Fruit fly (Drosophila melanogaster) whole organism, embryonic: ENCODE data around the gene CG13377.

ENCODE experiments used
- Asciz ChIP-seq: fragments of 200-800 bp; sonication (Bioruptor generic); optimal IDR thresholded peaks from 2 replicates; lab custom pipeline; 2017; ENCODE audit warnings: missing biosample characterization, mild to moderate bottlenecking, missing genetic modification characterization, missing genetic modification reagents
- Bteb2 ChIP-seq: fragments of 200-800 bp; sonication (Bioruptor generic); optimal IDR thresholded peaks from 2 replicates; lab custom pipeline; 2016; ENCODE audit warnings: missing biosample characterization, missing genetic modification characterization
- CG1024 ChIP-seq: fragments of 200-800 bp; sonication (Bioruptor generic); IDR thresholded peaks from 2 replicates; pipeline ENCODE4 v1.3.6; 2022; ENCODE audit warnings: missing biosample characterization, missing genetic modification characterization
- CG10274 ChIP-seq: fragments of 200-800 bp; sonication (Bioruptor generic); optimal IDR thresholded peaks from 3 replicates; lab custom pipeline; 2017; ENCODE audit warnings: missing biosample characterization, mild to moderate bottlenecking, missing genetic modification characterization
- CG15514 ChIP-seq: fragments of 200-800 bp; sonication (Bioruptor generic); optimal IDR thresholded peaks from 3 replicates; lab custom pipeline; 2017; ENCODE audit warnings: missing biosample characterization, missing genetic modification characterization, mild to moderate bottlenecking, moderate library complexity, missing genetic modification reagents
- CG16779 ChIP-seq: fragments of 200-800 bp; sonication (Bioruptor generic); IDR thresholded peaks from 2 replicates; pipeline ENCODE4 v1.3.6; 2022; ENCODE audit warnings: missing biosample characterization, missing genetic modification characterization
- CG16813 ChIP-seq: fragments of 200-800 bp; sonication (Bioruptor generic); IDR thresholded peaks from 3 replicates; pipeline ENCODE4 v1.3.6; 2022; ENCODE audit warnings: missing biosample characterization, missing genetic modification characterization; ENCODE audit not compliant: partially characterized antibody
- CG17186 ChIP-seq: fragments of 200-800 bp; sonication (Bioruptor generic); optimal IDR thresholded peaks from 3 replicates; lab custom pipeline; 2017; ENCODE audit warnings: missing biosample characterization, missing genetic modification reagents, missing genetic modification characterization
- CG2199 ChIP-seq: fragments of 200-800 bp; sonication (Bioruptor generic); IDR thresholded peaks from 3 replicates; pipeline ENCODE4 v1.3.6; 2022; ENCODE audit warnings: missing biosample characterization, missing genetic modification characterization
- CG32767 ChIP-seq: fragments of 200-800 bp; sonication (Bioruptor generic); IDR thresholded peaks from 2 replicates; pipeline ENCODE4 v1.3.6; 2022; ENCODE audit warnings: missing biosample characterization, missing genetic modification characterization
- CG3995 ChIP-seq: fragments of 200-800 bp; sonication (Bioruptor generic); optimal IDR thresholded peaks from 3 replicates; lab custom pipeline; 2016; ENCODE audit warnings: missing biosample characterization, missing genetic modification characterization
- CG4282 ChIP-seq: fragments of 200-800 bp; sonication (Bioruptor generic); optimal IDR thresholded peaks from 2 replicates; lab custom pipeline; 2016; ENCODE audit warnings: missing biosample characterization, missing genetic modification characterization
- CG4328 ChIP-seq: fragments of 200-800 bp; sonication (Bioruptor generic); optimal IDR thresholded peaks from 3 replicates; lab custom pipeline; 2017; ENCODE audit warnings: missing biosample characterization, missing genetic modification reagents, missing genetic modification characterization
- CG7963 ChIP-seq: fragments of 200-800 bp; sonication (Bioruptor generic); IDR thresholded peaks from 3 replicates; pipeline ENCODE4 v1.3.6; 2022; ENCODE audit warnings: missing biosample characterization, missing genetic modification characterization; ENCODE audit not compliant: partially characterized antibody
- CG8944 ChIP-seq: fragments of 200-800 bp; sonication (Bioruptor generic); optimal IDR thresholded peaks from 3 replicates; lab custom pipeline; 2016; ENCODE audit warnings: missing biosample characterization, missing genetic modification characterization
- CG9932 ChIP-seq: fragments of 200-800 bp; sonication (Bioruptor generic); IDR thresholded peaks from 2 replicates; pipeline ENCODE4 v1.3.6; 2022; ENCODE audit warnings: missing biosample characterization, missing genetic modification characterization
- CrebB ChIP-seq: fragments of 200-800 bp; sonication (Bioruptor generic); optimal IDR thresholded peaks from 3 replicates; lab custom pipeline; 2018; ENCODE audit warnings: missing biosample characterization, mild to moderate bottlenecking, missing genetic modification characterization
- Dp ChIP-seq: fragments of 200-800 bp; sonication (Bioruptor generic); optimal IDR thresholded peaks from 2 replicates; lab custom pipeline; 2018; ENCODE audit warnings: missing biosample characterization, mild to moderate bottlenecking, missing genetic modification characterization, moderate library complexity
- Eip74EF ChIP-seq, 2 experiments: fragments of 200-800 bp in 1 of 2; fragments of >200 bp in 1 of 2; sonication (Bioruptor generic) in 1 of 2; optimal IDR thresholded peaks; 2 replicates each; lab custom pipeline; 2017 to 2019; ENCODE audit warnings: missing biosample characterization in 2 of 2, missing genetic modification characterization in 2 of 2, mild to moderate bottlenecking in 1 of 2, moderate library complexity in 1 of 2
- Elba2 ChIP-seq: fragments of 200-800 bp; sonication (Bioruptor generic); optimal IDR thresholded peaks from 3 replicates; lab custom pipeline; 2016; ENCODE audit warnings: missing biosample characterization, missing genetic modification characterization
- H15 ChIP-seq: fragments of 200-800 bp; sonication (Bioruptor generic); IDR thresholded peaks from 3 replicates; pipeline ENCODE4 v1.3.6; 2022; ENCODE audit warnings: missing biosample characterization, missing genetic modification characterization
- Lim3 ChIP-seq: fragments of 200-800 bp; sonication (Bioruptor generic); IDR thresholded peaks from 2 replicates; pipeline ENCODE4 v1.3.6; 2022; ENCODE audit warnings: missing biosample characterization, missing genetic modification characterization
- MBD-R2 ChIP-seq: fragments of 200-800 bp; sonication (Bioruptor generic); IDR thresholded peaks from 2 replicates; pipeline ENCODE4 v1.3.6; 2022; ENCODE audit warnings: missing biosample characterization, missing genetic modification characterization
- Meics ChIP-seq: fragments of 200-800 bp; sonication (Bioruptor generic); optimal IDR thresholded peaks from 2 replicates; lab custom pipeline; 2017; ENCODE audit warnings: missing biosample characterization, mild to moderate bottlenecking, missing genetic modification characterization
- Nf-YA ChIP-seq: fragments of 200-800 bp; sonication (Bioruptor generic); IDR thresholded peaks from 2 replicates; pipeline ENCODE4 v1.3.6; 2022; ENCODE audit warnings: missing biosample characterization, missing genetic modification characterization
- Rx ChIP-seq: fragments of 200-800 bp; sonication (Bioruptor generic); IDR thresholded peaks from 2 replicates; pipeline ENCODE4 v1.3.6; 2022; ENCODE audit warnings: missing biosample characterization, missing genetic modification characterization
- Trl ChIP-seq, 3 experiments: fragments of >200 bp in 2 of 3; fragments of 200-800 bp in 1 of 3; sonication (Bioruptor generic) in 1 of 3; optimal IDR thresholded peaks; 2 replicates in 1 of 3; 3 replicates in 2 of 3; lab custom pipeline; 2016 to 2017; ENCODE audit warnings: missing biosample characterization in 1 of 3, missing genetic modification characterization in 1 of 3
- aop ChIP-seq: fragments of 200-800 bp; sonication (Bioruptor generic); IDR thresholded peaks from 2 replicates; pipeline ENCODE4 v1.3.6; 2022; ENCODE audit warnings: missing biosample characterization, missing genetic modification characterization
- ash1 ChIP-seq: fragments of 200-800 bp; sonication (Bioruptor generic); optimal IDR thresholded peaks from 2 replicates; lab custom pipeline; 2018; ENCODE audit warnings: missing biosample characterization, mild to moderate bottlenecking, missing genetic modification characterization
- chn ChIP-seq: fragments of 200-800 bp; sonication (Bioruptor generic); optimal IDR thresholded peaks from 2 replicates; lab custom pipeline; 2016; ENCODE audit warnings: missing biosample characterization, missing genetic modification characterization
- croc ChIP-seq: fragments of 200-800 bp; sonication (Bioruptor generic); conservative IDR thresholded peaks from 3 replicates; pipeline ENCODE4 v1.3.6; 2022; ENCODE audit warnings: missing biosample characterization, missing genetic modification characterization
- dm ChIP-seq: fragments of 200-800 bp; sonication (Bioruptor generic); optimal IDR thresholded peaks from 3 replicates; lab custom pipeline; 2016; ENCODE audit warnings: missing biosample characterization, missing genetic modification characterization
- gce ChIP-seq: fragments of 200-800 bp; sonication (Bioruptor generic); IDR thresholded peaks from 3 replicates; pipeline ENCODE4 v1.3.6; 2022; ENCODE audit warnings: missing biosample characterization, missing genetic modification characterization
- gro ChIP-seq: fragments of 200-800 bp; sonication (Bioruptor generic); optimal IDR thresholded peaks from 2 replicates; lab custom pipeline; 2016; ENCODE audit warnings: missing biosample characterization, missing genetic modification characterization
- hth ChIP-seq: fragments of >200 bp; optimal IDR thresholded peaks from 2 replicates; lab custom pipeline; 2017; ENCODE audit warnings: inconsistent platforms
- ind ChIP-seq: fragments of 200-800 bp; sonication (Bioruptor generic); optimal IDR thresholded peaks from 3 replicates; lab custom pipeline; 2016; ENCODE audit warnings: missing biosample characterization, missing genetic modification characterization
- nom ChIP-seq: fragments of 200-800 bp; sonication (Bioruptor generic); optimal IDR thresholded peaks from 2 replicates; lab custom pipeline; 2017; ENCODE audit warnings: missing biosample characterization, missing genetic modification characterization, mild to moderate bottlenecking, moderate library complexity, missing genetic modification reagents
- peb ChIP-seq: fragments of 200-800 bp; sonication (Bioruptor generic); IDR thresholded peaks from 2 replicates; pipeline ENCODE4 v1.3.6; 2022; ENCODE audit warnings: missing biosample characterization, missing genetic modification characterization
- pros ChIP-seq: fragments of 200-800 bp; sonication (Bioruptor generic); optimal IDR thresholded peaks from 3 replicates; lab custom pipeline; 2019; ENCODE audit warnings: missing biosample characterization, mild to moderate bottlenecking, missing genetic modification characterization, moderate library complexity
- pzg ChIP-seq: fragments of 200-800 bp; sonication (Bioruptor generic); optimal IDR thresholded peaks from 3 replicates; lab custom pipeline; 2018; ENCODE audit warnings: missing biosample characterization, mild to moderate bottlenecking, missing genetic modification characterization, moderate library complexity
- ranshi ChIP-seq: fragments of 200-800 bp; sonication (Bioruptor generic); IDR thresholded peaks from 2 replicates; pipeline ENCODE4 v1.3.6; 2022; ENCODE audit warnings: missing biosample characterization, missing genetic modification characterization
- ro ChIP-seq: fragments of 200-800 bp; sonication (Bioruptor generic); IDR thresholded peaks from 2 replicates; pipeline ENCODE4 v1.3.6; 2022; ENCODE audit warnings: missing biosample characterization, missing genetic modification characterization
- sc ChIP-seq, 3 experiments: fragments of >200 bp in 2 of 3; fragments of 200-800 bp in 1 of 3; sonication (Bioruptor generic) in 1 of 3; optimal IDR thresholded peaks; 2 replicates in 2 of 3; 3 replicates in 1 of 3; lab custom pipeline; 2017; ENCODE audit warnings: mild to moderate bottlenecking in 1 of 3, missing biosample characterization in 1 of 3, missing genetic modification characterization in 1 of 3, missing genetic modification reagents in 1 of 3
- so ChIP-seq: fragments of 200-800 bp; sonication (Bioruptor generic); IDR thresholded peaks from 3 replicates; pipeline ENCODE4 v1.3.6; 2022; ENCODE audit warnings: missing biosample characterization, missing genetic modification characterization
- ssp ChIP-seq: fragments of 200-800 bp; sonication (Bioruptor generic); IDR thresholded peaks from 2 replicates; pipeline ENCODE4 v1.3.6; 2022; ENCODE audit warnings: missing biosample characterization, missing genetic modification characterization
- twi ChIP-seq: fragments of 200-800 bp; optimal IDR thresholded peaks from 2 replicates; lab custom pipeline; 2019; ENCODE audit warnings: missing biosample characterization, mild to moderate bottlenecking, missing genetic modification characterization, moderate library complexity
- vnd ChIP-seq: fragments of 200-800 bp; sonication (Bioruptor generic); IDR thresholded peaks from 3 replicates; pipeline ENCODE4 v1.3.6; 2022; ENCODE audit warnings: missing biosample characterization, missing genetic modification characterization; ENCODE audit not compliant: partially characterized antibody
- wdn ChIP-seq: fragments of 200-800 bp; sonication (Bioruptor generic); IDR thresholded peaks from 2 replicates; pipeline ENCODE4 v1.3.6; 2022; ENCODE audit warnings: missing biosample characterization, missing genetic modification characterization
- wor ChIP-seq: fragments of 200-800 bp; sonication (Bioruptor generic); IDR thresholded peaks from 2 replicates; pipeline ENCODE4 v1.3.6; 2022; ENCODE audit warnings: missing biosample characterization, missing genetic modification characterization
- zfh2 ChIP-seq: fragments of 200-800 bp; sonication (Bioruptor generic); optimal IDR thresholded peaks from 2 replicates; lab custom pipeline; 2016; ENCODE audit warnings: missing biosample characterization, missing genetic modification characterization

CG13377 gene

DNA sequence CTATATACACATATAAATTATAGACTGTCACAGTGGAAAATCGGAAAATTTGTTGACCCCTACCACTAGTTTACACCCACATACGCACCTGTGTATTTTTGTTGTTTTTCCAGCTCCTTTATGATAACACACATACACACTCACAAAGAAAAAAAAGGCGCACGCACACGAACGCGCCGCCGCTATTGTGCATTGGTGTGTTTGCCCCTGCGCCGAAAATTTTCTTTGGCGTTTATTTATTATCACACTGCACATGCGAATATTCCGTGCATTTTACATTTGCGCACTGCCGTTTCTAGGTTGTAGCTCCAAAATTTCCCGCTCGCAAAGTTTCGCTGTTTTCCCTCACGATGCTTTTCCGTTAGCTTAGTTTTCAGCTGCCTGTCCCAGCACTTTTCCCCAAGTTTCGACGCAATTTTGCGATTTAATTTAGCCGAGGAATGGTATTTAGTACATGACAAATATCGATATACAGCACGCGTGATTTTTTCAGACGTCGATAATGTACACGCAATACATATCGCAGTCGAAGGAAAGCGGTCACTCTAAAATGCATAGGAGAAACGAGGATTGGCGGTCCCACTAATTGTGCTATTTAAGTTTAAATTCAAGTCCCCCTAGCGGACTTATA lies 15.4 kb upstream of the CG13377 start, which contains the start of the genes CG3777 and ewg (continued):
- TF ChIP-seq croc (GFP tag; lab: Robert Waterston, UW) (no peak), dm (GFP tag; lab: Kevin White, UChicago) (peak; percentile 37), sc (optimal IDR thresholded peaks at IDR 0.05; lab: Kevin White, UChicago) (no peak), sc (GFP tag; optimal IDR thresholded peaks at IDR 0.05; lab: Kevin White, UChicago) (no peak), pzg (GFP tag; lab: Kevin White, UChicago) (peak; percentile 91), peb (no peak), hth (lab: Kevin White, UChicago) (no peak), Asciz (GFP tag; lab: Kevin White, UChicago) (no peak), wdn (GFP tag; lab: Robert Waterston, UW) (no peak), CG17186 (GFP tag; lab: Kevin White, UChicago) (peak; percentile 76), CG16813 (GFP tag; lab: Robert Waterston, UW) (peak; percentile 97), ind (GFP tag; lab: Kevin White, UChicago) (no peak), aop (GFP tag; lab: Robert Waterston, UW) (no peak), Rx (GFP tag; lab: Robert Waterston, UW) (no peak), gro (peak; percentile 22), CG3995 (GFP tag; lab: Kevin White, UChicago) (peak; percentile 54), Meics (peak; percentile 26), Nf-YA (no peak), Lim3 (GFP tag; lab: Robert Waterston, UW) (no peak), ssp (GFP tag; lab: Robert Waterston, UW) (no peak), wor (GFP tag; lab: Robert Waterston, UW) (no peak), Bteb2 (GFP tag; lab: Kevin White, UChicago) (no peak), CG9932 (GFP tag; lab: Robert Waterston, UW) (no peak), so (GFP tag; lab: Robert Waterston, UW) (no peak), CG10274 (GFP tag; lab: Kevin White, UChicago) (no peak), CG2199 (GFP tag; lab: Robert Waterston, UW) (peak; percentile 52; the same call in 1 of the 3 replicates), CG4328 (GFP tag; lab: Kevin White, UChicago) (no peak), vnd (GFP tag; lab: Robert Waterston, UW) (peak; percentile 95), twi (tag; lab: Kevin White, UChicago) (no peak), CG4282 (GFP tag; lab: Kevin White, UChicago) (no peak), chn (GFP tag; lab: Kevin White, UChicago) (no peak), CG8944 (GFP tag; lab: Kevin White, UChicago) (no peak), CG32767 (no peak), MBD-R2 (GFP tag; lab: Robert Waterston, UW) (peak; percentile 32; the same call in 1 of the 2 replicates), Eip74EF (GFP tag; optimal IDR thresholded peaks at IDR 0.05; lab: Kevin White, UChicago) (no peak), H15 (GFP tag; lab: Robert Waterston, UW) (no peak), Trl (optimal IDR thresholded peaks at IDR 0.05; lab: Kevin White, UChicago) (no peak), Trl (GFP tag; optimal IDR thresholded peaks at IDR 0.05; lab: Kevin White, UChicago) (no peak), Elba2 (GFP tag; lab: Kevin White, UChicago) (no peak), CG7963 (GFP tag; lab: Robert Waterston, UW) (peak; percentile 95), pros (GFP tag; lab: Kevin White, UChicago) (no peak), ash1 (GFP tag; lab: Kevin White, UChicago) (no peak), CG16779 (GFP tag; lab: Robert Waterston, UW) (no peak), CrebB (no peak), ranshi (no peak), nom (GFP tag; lab: Kevin White, UChicago) (peak; percentile 24), CG15514 (GFP tag; lab: Kevin White, UChicago) (peak; percentile 58), zfh2 (GFP tag; lab: Kevin White, UChicago) (peak; percentile 7), ro (no peak), gce (no peak), Dp (peak; percentile 80), CG1024 (no peak)
